Worm (Caenorhabditis elegans) whole organism, late embryonic: ENCODE measurements around the gene tmed-10.
A peak's percentile ranks its signal among the peaks of the same experiment; 100 is the strongest.

Source experiments
- C08G9.2 ChIP-seq: sonication (generic microtip); optimal IDR thresholded peaks from 2 replicates; lab custom pipeline; 2016; ENCODE audit warnings: mild to moderate bottlenecking, missing genetic modification characterization, moderate library complexity, missing compliant biosample characterization
- Y22D7AL.16 ChIP-seq: sonication (generic microtip); optimal IDR thresholded peaks from 2 replicates; lab custom pipeline; 2016; ENCODE audit warnings: missing genetic modification characterization, missing compliant biosample characterization
- ahr-1 ChIP-seq: sonication (generic microtip); optimal IDR thresholded peaks from 2 replicates; lab custom pipeline; 2016; ENCODE audit warnings: missing genetic modification characterization, missing compliant biosample characterization
- ama-1 ChIP-seq: fragments of 150-350 bp; optimal IDR thresholded peaks from 2 replicates; lab custom pipeline; 2014
- ceh-14 ChIP-seq: sonication (generic microtip); optimal IDR thresholded peaks from 2 replicates; lab custom pipeline; 2016; ENCODE audit warnings: missing genotype, missing genetic modification characterization, missing compliant biosample characterization
- ceh-18 ChIP-seq: sonication (generic microtip); optimal IDR thresholded peaks from 2 replicates; lab custom pipeline; 2016; ENCODE audit warnings: missing genetic modification characterization, missing compliant biosample characterization
- ceh-19 ChIP-seq: fragments of 200-800 bp; sonication (Bioruptor generic); optimal IDR thresholded peaks from 2 replicates; lab custom pipeline; 2018; ENCODE audit warnings: mild to moderate bottlenecking, missing genetic modification characterization, missing compliant biosample characterization
- ceh-2 ChIP-seq: sonication (generic microtip); optimal IDR thresholded peaks from 2 replicates; lab custom pipeline; 2016; ENCODE audit warnings: missing genotype, missing genetic modification characterization, missing compliant biosample characterization
- ceh-22 ChIP-seq: sonication (generic microtip); optimal IDR thresholded peaks from 2 replicates; lab custom pipeline; 2017; ENCODE audit warnings: missing biosample characterization, missing genetic modification characterization
- ceh-30 ChIP-seq: fragments of 150-350 bp; optimal IDR thresholded peaks from 2 replicates; lab custom pipeline; 2014; ENCODE audit warnings: missing biosample characterization, missing genetic modification characterization
- ceh-31 ChIP-seq: sonication (generic microtip); optimal IDR thresholded peaks from 2 replicates; lab custom pipeline; 2016; ENCODE audit warnings: missing genetic modification characterization, missing compliant biosample characterization
- ceh-48 ChIP-seq: sonication (generic microtip); optimal IDR thresholded peaks from 2 replicates; lab custom pipeline; 2016; ENCODE audit warnings: missing genetic modification characterization, inconsistent platforms, missing compliant biosample characterization
- che-1 ChIP-seq: sonication (generic microtip); optimal IDR thresholded peaks from 2 replicates; lab custom pipeline; 2016; ENCODE audit warnings: mild to moderate bottlenecking, missing genetic modification characterization, missing compliant biosample characterization
- dmd-4 ChIP-seq: sonication (generic microtip); optimal IDR thresholded peaks from 2 replicates; lab custom pipeline; 2016; ENCODE audit warnings: borderline replicate concordance, missing genetic modification characterization, missing compliant biosample characterization
- fkh-10 ChIP-seq: fragments of 150-350 bp; optimal IDR thresholded peaks from 2 replicates; lab custom pipeline; 2014; ENCODE audit warnings: missing biosample characterization, missing genetic modification reagents, missing genetic modification characterization
- hlh-6 ChIP-seq: sonication (generic microtip); optimal IDR thresholded peaks from 2 replicates; lab custom pipeline; 2016; ENCODE audit warnings: missing genotype, missing genetic modification characterization, missing compliant biosample characterization
- hlh-8 ChIP-seq: sonication (generic microtip); optimal IDR thresholded peaks from 2 replicates; lab custom pipeline; 2016; ENCODE audit warnings: missing genotype, missing genetic modification characterization, missing compliant biosample characterization
- lim-6 ChIP-seq: sonication (generic microtip); optimal IDR thresholded peaks from 2 replicates; lab custom pipeline; 2016; ENCODE audit warnings: missing genetic modification characterization, missing compliant biosample characterization
- madf-2 ChIP-seq: sonication (generic microtip); optimal IDR thresholded peaks from 2 replicates; lab custom pipeline; 2017; ENCODE audit warnings: missing genetic modification characterization, missing compliant biosample characterization
- mec-3 ChIP-seq: sonication (generic microtip); optimal IDR thresholded peaks from 2 replicates; lab custom pipeline; 2016; ENCODE audit warnings: borderline replicate concordance, missing genetic modification characterization, missing compliant biosample characterization
- nfya-1 ChIP-seq: sonication (generic microtip); optimal IDR thresholded peaks from 2 replicates; lab custom pipeline; 2017; ENCODE audit warnings: missing genetic modification characterization, mild to moderate bottlenecking, missing compliant biosample characterization, antibody characterized with exemption, moderate library complexity
- nhr-232 ChIP-seq: sonication (generic microtip); optimal IDR thresholded peaks from 2 replicates; lab custom pipeline; 2016; ENCODE audit warnings: missing genetic modification characterization, missing compliant biosample characterization
- npax-4 ChIP-seq: sonication (generic microtip); optimal IDR thresholded peaks from 2 replicates; lab custom pipeline; 2016; ENCODE audit warnings: missing genetic modification characterization, missing compliant biosample characterization
- odd-2 ChIP-seq: sonication (generic microtip); optimal IDR thresholded peaks from 2 replicates; lab custom pipeline; 2017; ENCODE audit warnings: antibody characterized with exemption, mild to moderate bottlenecking, missing genetic modification characterization, missing compliant biosample characterization
- pag-3 ChIP-seq: sonication (generic microtip); optimal IDR thresholded peaks from 2 replicates; lab custom pipeline; 2016; ENCODE audit warnings: missing compliant biosample characterization, missing genetic modification characterization, borderline replicate concordance
- pat-9 ChIP-seq: fragments of 200-800 bp; sonication (Bioruptor generic); optimal IDR thresholded peaks from 2 replicates; lab custom pipeline; 2018; ENCODE audit warnings: mild to moderate bottlenecking, missing genetic modification characterization, moderate library complexity, missing compliant biosample characterization
- pax-1 ChIP-seq: fragments of 150-350 bp; optimal IDR thresholded peaks from 2 replicates; lab custom pipeline; 2014; ENCODE audit warnings: missing biosample characterization, missing genetic modification characterization
- pha-2 ChIP-seq: sonication (generic microtip); optimal IDR thresholded peaks from 2 replicates; lab custom pipeline; 2017; ENCODE audit warnings: mild to moderate bottlenecking, missing genetic modification characterization, missing compliant biosample characterization
- pha-4 ChIP-seq: fragments of 150-350 bp; optimal IDR thresholded peaks from 2 replicates; lab custom pipeline; 2018; ENCODE audit warnings: missing biosample characterization, missing genetic modification reagents, missing genetic modification characterization
- ref-2 ChIP-seq: sonication (generic microtip); optimal IDR thresholded peaks from 2 replicates; lab custom pipeline; 2016; ENCODE audit warnings: missing genetic modification characterization, missing compliant biosample characterization
- rnt-1 ChIP-seq: sonication (generic microtip); optimal IDR thresholded peaks from 2 replicates; lab custom pipeline; 2016; ENCODE audit warnings: missing genetic modification characterization, missing compliant biosample characterization
- sox-2 ChIP-seq: fragments of 200-800 bp; sonication (Bioruptor generic); IDR thresholded peaks from 2 replicates; pipeline ENCODE4 v1.3.6; 2022; ENCODE audit warnings: missing genetic modification reagents, missing genetic modification characterization, missing compliant biosample characterization
- tbx-7 ChIP-seq: sonication (generic microtip); optimal IDR thresholded peaks from 2 replicates; lab custom pipeline; 2016; ENCODE audit warnings: missing genotype, missing genetic modification characterization, missing compliant biosample characterization
- unc-3 ChIP-seq, 2 experiments: fragments of 200-800 bp in 1 of 2; sonication (Bioruptor generic) in 1 of 2; sonication (generic microtip) in 1 of 2; conservative IDR thresholded peaks in 1 of 2; optimal IDR thresholded peaks in 1 of 2; 2 replicates each; pipeline versions ENCODE4 v1.3.6 to Lab custom; 2016 to 2022; ENCODE audit warnings: missing compliant biosample characterization in 2 of 2, missing genetic modification characterization in 2 of 2, missing genetic modification reagents in 1 of 2
- unc-55 ChIP-seq: sonication (generic microtip); optimal IDR thresholded peaks from 2 replicates; lab custom pipeline; 2017; ENCODE audit warnings: missing biosample characterization, missing genetic modification reagents, missing genetic modification characterization
- unc-86 ChIP-seq: sonication (generic microtip); optimal IDR thresholded peaks from 2 replicates; lab custom pipeline; 2016; ENCODE audit warnings: missing genetic modification characterization, missing compliant biosample characterization
- ztf-16 ChIP-seq: sonication (generic microtip); optimal IDR thresholded peaks from 2 replicates; lab custom pipeline; 2017; ENCODE audit warnings: missing genetic modification characterization, missing compliant biosample characterization

The tmed-10 gene

ce11 chrV:11307781-11308180 is 19.0 kb downstream of the tmed-10 start:
- TF ChIP-seq ceh-18 (tag; lab: Kevin White, UChicago) (peak; percentile 83), tbx-7 (tag; lab: Kevin White, UChicago) (no peak), odd-2 (tag; lab: Kevin White, UChicago) (no peak), ceh-31 (tag; lab: Kevin White, UChicago) (no peak), nhr-232 (tag; lab: Kevin White, UChicago) (no peak), madf-2 (no peak), mec-3 (tag; lab: Kevin White, UChicago) (no peak), ceh-48 (tag; lab: Kevin White, UChicago) (no peak), nfya-1 (tag; lab: Kevin White, UChicago) (peak; percentile 6), unc-55 (peak; percentile 95), lim-6 (tag; lab: Kevin White, UChicago) (no peak), ceh-2 (tag; lab: Kevin White, UChicago) (no peak), pha-2 (tag; lab: Kevin White, UChicago) (no peak), rnt-1 (tag; lab: Kevin White, UChicago) (peak; percentile 75), hlh-6 (tag; lab: Kevin White, UChicago) (no peak), C08G9.2 (tag; lab: Kevin White, UChicago) (no peak), unc-86 (no peak), dmd-4 (tag; lab: Kevin White, UChicago) (no peak), fkh-10 (GFP tag; lab: Kevin White, UChicago) (no peak), ahr-1 (tag; lab: Kevin White, UChicago) (no peak), ceh-19 (GFP tag; lab: Kevin White, UChicago) (no peak), unc-3 (GFP tag; conservative IDR thresholded peaks at IDR 0.05; lab: Robert Waterston, UW) (no peak), unc-3 (tag; optimal IDR thresholded peaks at IDR 0.05; lab: Kevin White, UChicago) (no peak), che-1 (tag; lab: Kevin White, UChicago) (no peak), ceh-22 (tag; lab: Kevin White, UChicago) (no peak)

- TF ChIP-seq ceh-30 (no peak), fkh-10 (GFP tag; lab: Kevin White, UChicago) (no peak), pat-9 (no peak), sox-2 (GFP tag; lab: Robert Waterston, UW) (no peak), npax-4 (tag; lab: Kevin White, UChicago) (no peak)
Measured at ce11 chrV:11304879-11305278, 21.9 kb downstream of the tmed-10 start, which contains the start of gene srh-45. srh-45 (minus strand) TSS chrV:11304979.

- TF ChIP-seq Y22D7AL.16 (tag; lab: Kevin White, UChicago), result no peak
- TF ChIP-seq pag-3 (tag; lab: Kevin White, UChicago), result no peak
- TF ChIP-seq pax-1 (tag; lab: Kevin White, UChicago), result no peak
- TF ChIP-seq pha-4 (tag; lab: Kevin White, UChicago), result no peak
- TF ChIP-seq nfya-1 (tag; lab: Kevin White, UChicago), result no peak
- TF ChIP-seq ref-2, result no peak
- TF ChIP-seq unc-3 (GFP tag; conservative IDR thresholded peaks at IDR 0.05; lab: Robert Waterston, UW), result no peak
- TF ChIP-seq unc-3 (tag; optimal IDR thresholded peaks at IDR 0.05; lab: Kevin White, UChicago), result no peak
- TF ChIP-seq ceh-22 (tag; lab: Kevin White, UChicago), result no peak
- TF ChIP-seq odd-2 (tag; lab: Kevin White, UChicago), result no peak
- no peak for TF ChIP-seq hlh-8
- TF ChIP-seq rnt-1 (tag; lab: Kevin White, UChicago), result no peak
- no peak for TF ChIP-seq pha-2 (tag; lab: Kevin White, UChicago)
- TF ChIP-seq ztf-16 (tag; lab: Kevin White, UChicago), result no peak
- TF ChIP-seq ama-1 (lab: Kevin White, UChicago), result no peak
- TF ChIP-seq ceh-14 (tag; lab: Kevin White, UChicago), result no peak
- TF ChIP-seq, all 69 proteins: peak for 0
Measured at ce11 chrV:11304200-11304599, 22.6 kb downstream of the tmed-10 start.
